Worm (Caenorhabditis elegans) whole organism, L2 larva: ENCODE data around the gene T07G12.2.

ENCODE experiments used
- C34F6.9 ChIP-seq: fragments of 150-350 bp; optimal IDR thresholded peaks from 2 replicates; lab custom pipeline; 2014; ENCODE audit warnings: missing biosample characterization, missing genetic modification characterization
- F13H6.1 ChIP-seq: sonication (generic microtip); optimal IDR thresholded peaks from 2 replicates; lab custom pipeline; 2016; ENCODE audit warnings: missing genetic modification characterization, missing compliant biosample characterization
- R02D3.7 ChIP-seq: fragments of 150-350 bp; optimal IDR thresholded peaks from 2 replicates; lab custom pipeline; 2014; ENCODE audit warnings: missing biosample characterization, missing genetic modification characterization
- Y55F3AM.14 ChIP-seq: fragments of 200-800 bp; sonication (Bioruptor generic); optimal IDR thresholded peaks from 2 replicates; lab custom pipeline; 2018; ENCODE audit warnings: mild to moderate bottlenecking, missing genetic modification characterization, missing compliant biosample characterization
- ZK546.5 ChIP-seq: sonication (generic microtip); optimal IDR thresholded peaks from 2 replicates; lab custom pipeline; 2017; ENCODE audit warnings: missing biosample characterization, missing genetic modification characterization
- alr-1 ChIP-seq: fragments of 150-350 bp; optimal IDR thresholded peaks from 2 replicates; lab custom pipeline; 2014; ENCODE audit warnings: missing biosample characterization, missing genetic modification characterization
- aly-2 ChIP-seq: fragments of 150-350 bp; optimal IDR thresholded peaks from 2 replicates; lab custom pipeline; 2014; ENCODE audit warnings: missing biosample characterization, missing genetic modification characterization
- ama-1 ChIP-seq: fragments of 150-350 bp; optimal IDR thresholded peaks from 2 replicates; lab custom pipeline; 2018; ENCODE audit warnings: inconsistent platforms
- blmp-1 ChIP-seq: sonication (generic microtip); optimal IDR thresholded peaks from 2 replicates; lab custom pipeline; 2017; ENCODE audit warnings: missing genetic modification characterization, mild to moderate bottlenecking, missing compliant biosample characterization, antibody characterized with exemption, moderate library complexity; ENCODE audit not compliant: insufficient read depth
- ceh-16 ChIP-seq: fragments of 150-350 bp; optimal IDR thresholded peaks from 2 replicates; lab custom pipeline; 2014; ENCODE audit warnings: missing biosample characterization, missing genetic modification characterization
- ceh-82 ChIP-seq: fragments of 150-350 bp; optimal IDR thresholded peaks from 2 replicates; lab custom pipeline; 2014; ENCODE audit warnings: missing biosample characterization, missing genetic modification characterization
- crh-2 ChIP-seq: sonication (generic microtip); optimal IDR thresholded peaks from 2 replicates; lab custom pipeline; 2017; ENCODE audit warnings: missing biosample characterization, missing genetic modification characterization
- dmd-4 ChIP-seq: sonication (generic microtip); optimal IDR thresholded peaks from 2 replicates; lab custom pipeline; 2017; ENCODE audit warnings: missing biosample characterization, missing genetic modification characterization
- egl-27 ChIP-seq: sonication (generic microtip); optimal IDR thresholded peaks from 3 replicates; lab custom pipeline; 2017; ENCODE audit warnings: missing biosample characterization, missing genetic modification reagents, missing genetic modification characterization
- elt-1 ChIP-seq: fragments of 150-350 bp; optimal IDR thresholded peaks from 2 replicates; lab custom pipeline; 2014; ENCODE audit warnings: missing biosample characterization, missing genetic modification characterization
- elt-3 ChIP-seq: sonication (generic microtip); optimal IDR thresholded peaks from 2 replicates; lab custom pipeline; 2017; ENCODE audit warnings: missing biosample characterization, missing genetic modification characterization
- fos-1 ChIP-seq: fragments of 150-350 bp; optimal IDR thresholded peaks from 2 replicates; lab custom pipeline; 2014; ENCODE audit warnings: missing biosample characterization, missing genetic modification characterization
- gmeb-1 ChIP-seq: fragments of 150-350 bp; optimal IDR thresholded peaks from 2 replicates; lab custom pipeline; 2014; ENCODE audit warnings: missing biosample characterization, missing genetic modification characterization
- lin-11 ChIP-seq: fragments of 150-350 bp; sonication (generic microtip); optimal IDR thresholded peaks from 2 replicates; lab custom pipeline; 2014; ENCODE audit warnings: missing biosample characterization, missing genetic modification characterization, inconsistent platforms, mixed read lengths
- lin-13 ChIP-seq: fragments of 150-350 bp; optimal IDR thresholded peaks from 2 replicates; lab custom pipeline; 2014; ENCODE audit warnings: missing biosample characterization, missing genetic modification reagents, missing genetic modification characterization
- lin-39 ChIP-seq: fragments of 150-350 bp; optimal IDR thresholded peaks from 2 replicates; lab custom pipeline; 2014; ENCODE audit warnings: missing biosample characterization, missing genetic modification reagents, missing genetic modification characterization
- lsy-2 ChIP-seq, 2 experiments: fragments of 150-350 bp in 1 of 2; sonication (generic microtip) in 1 of 2; optimal IDR thresholded peaks; 2 replicates each; lab custom pipeline; 2014 to 2017; ENCODE audit warnings: missing biosample characterization in 2 of 2, missing genetic modification characterization in 2 of 2
- mab-5 ChIP-seq: fragments of 150-350 bp; optimal IDR thresholded peaks from 2 replicates; lab custom pipeline; 2014; ENCODE audit warnings: missing biosample characterization, missing genetic modification characterization
- mbf-1 ChIP-seq: sonication (generic microtip); optimal IDR thresholded peaks from 2 replicates; lab custom pipeline; 2017; ENCODE audit warnings: missing biosample characterization, missing genetic modification characterization
- mdl-1 ChIP-seq, 2 experiments: fragments of 150-350 bp in 1 of 2; sonication (generic microtip) in 1 of 2; optimal IDR thresholded peaks; 2 replicates each; lab custom pipeline; 2017; ENCODE audit warnings: missing biosample characterization in 2 of 2, missing genetic modification characterization in 2 of 2
- nhr-10 ChIP-seq: sonication (generic microtip); optimal IDR thresholded peaks from 2 replicates; lab custom pipeline; 2017; ENCODE audit warnings: missing biosample characterization, missing genetic modification characterization
- nhr-11 ChIP-seq: fragments of 150-350 bp; optimal IDR thresholded peaks from 2 replicates; lab custom pipeline; 2014; ENCODE audit warnings: missing biosample characterization, missing genetic modification characterization
- nhr-12 ChIP-seq: fragments of 150-350 bp; optimal IDR thresholded peaks from 2 replicates; lab custom pipeline; 2014; ENCODE audit warnings: missing biosample characterization, missing genetic modification characterization
- nhr-129 ChIP-seq: fragments of 150-350 bp; optimal IDR thresholded peaks from 2 replicates; lab custom pipeline; 2014; ENCODE audit warnings: missing biosample characterization, missing genetic modification characterization
- nhr-21 ChIP-seq: fragments of 150-350 bp; optimal IDR thresholded peaks from 2 replicates; lab custom pipeline; 2014; ENCODE audit warnings: missing biosample characterization, missing genetic modification characterization
- nhr-23 ChIP-seq: fragments of 150-350 bp; optimal IDR thresholded peaks from 2 replicates; lab custom pipeline; 2014; ENCODE audit warnings: missing biosample characterization, missing genetic modification reagents, missing genetic modification characterization
- nhr-237 ChIP-seq: fragments of 150-350 bp; optimal IDR thresholded peaks from 2 replicates; lab custom pipeline; 2014; ENCODE audit warnings: missing biosample characterization, missing genetic modification characterization
- nhr-25 ChIP-seq: fragments of 150-350 bp; sonication (generic microtip); optimal IDR thresholded peaks from 3 replicates; lab custom pipeline; 2014; ENCODE audit warnings: missing biosample characterization, missing genetic modification characterization
- nhr-6 ChIP-seq: fragments of 150-350 bp; optimal IDR thresholded peaks from 2 replicates; lab custom pipeline; 2014; ENCODE audit warnings: missing biosample characterization, missing genetic modification characterization
- nhr-77 ChIP-seq: fragments of 150-350 bp; optimal IDR thresholded peaks from 2 replicates; lab custom pipeline; 2014; ENCODE audit warnings: missing biosample characterization, missing genetic modification characterization
- peb-1 ChIP-seq: fragments of 150-350 bp; optimal IDR thresholded peaks from 2 replicates; lab custom pipeline; 2014; ENCODE audit warnings: missing biosample characterization, missing genetic modification characterization
- sem-4 ChIP-seq: fragments of 150-350 bp; optimal IDR thresholded peaks from 2 replicates; lab custom pipeline; 2014; ENCODE audit warnings: missing biosample characterization, missing genetic modification reagents, missing genetic modification characterization
- skn-1 ChIP-seq: sonication (generic microtip); optimal IDR thresholded peaks from 2 replicates; lab custom pipeline; 2017; ENCODE audit warnings: missing biosample characterization, missing genetic modification characterization
- sma-3 ChIP-seq: sonication (generic microtip); optimal IDR thresholded peaks from 2 replicates; lab custom pipeline; 2016; ENCODE audit warnings: missing genetic modification reagents, missing genetic modification characterization, missing compliant biosample characterization
- sma-9 ChIP-seq, 2 experiments: fragments of 150-350 bp in 1 of 2; sonication (generic microtip) in 1 of 2; optimal IDR thresholded peaks; 2 replicates each; lab custom pipeline; 2014 to 2016; ENCODE audit warnings: missing genetic modification characterization in 2 of 2, mild to moderate bottlenecking in 1 of 2, missing biosample characterization in 1 of 2, missing compliant biosample characterization in 1 of 2, missing genetic modification reagents in 1 of 2, moderate library complexity in 1 of 2
- snpc-4 ChIP-seq: fragments of 150-350 bp; optimal IDR thresholded peaks from 2 replicates; lab custom pipeline; 2014; ENCODE audit warnings: missing biosample characterization, missing genetic modification characterization
- unc-39 ChIP-seq: fragments of 150-350 bp; optimal IDR thresholded peaks from 2 replicates; lab custom pipeline; 2014; ENCODE audit warnings: missing biosample characterization, missing genetic modification characterization
- unc-55 ChIP-seq: fragments of 150-350 bp; sonication (generic microtip); optimal IDR thresholded peaks from 3 replicates; lab custom pipeline; 2014; ENCODE audit warnings: missing biosample characterization, missing genetic modification reagents, missing genetic modification characterization
- unc-62 ChIP-seq: fragments of 150-350 bp; optimal IDR thresholded peaks from 2 replicates; lab custom pipeline; 2014; ENCODE audit warnings: missing biosample characterization, missing genetic modification reagents, missing genetic modification characterization
- zag-1 ChIP-seq: fragments of 150-350 bp; optimal IDR thresholded peaks from 2 replicates; lab custom pipeline; 2014; ENCODE audit warnings: missing biosample characterization, missing genetic modification characterization
- ztf-1 ChIP-seq: fragments of 200-800 bp; sonication (Bioruptor generic); conservative IDR thresholded peaks from 2 replicates; pipeline ENCODE4 v1.3.6; 2022; ENCODE audit warnings: missing genetic modification characterization, missing compliant biosample characterization
- ztf-11 ChIP-seq: sonication (generic microtip); optimal IDR thresholded peaks from 2 replicates; lab custom pipeline; 2017; ENCODE audit warnings: missing biosample characterization, missing genetic modification characterization

T07G12.2 gene

ce11 chrIV:10505016-10505415 lies 25.5 kb upstream of the T07G12.2 start:
- TF ChIP-seq ama-1 (lab: Kevin White, UChicago): no peak
- no peak for TF ChIP-seq ztf-1 (GFP tag; lab: Robert Waterston, UW)
- TF ChIP-seq nhr-10 (tag; lab: Kevin White, UChicago): no peak
- TF ChIP-seq nhr-21: no peak
- TF ChIP-seq F13H6.1: no peak
- TF ChIP-seq lin-13 (GFP tag; lab: Kevin White, UChicago): no peak
- TF ChIP-seq skn-1: no peak
- TF ChIP-seq nhr-25 (tag; lab: Kevin White, UChicago): no peak
- TF ChIP-seq elt-1 (tag; lab: Kevin White, UChicago): no peak
- TF ChIP-seq nhr-77 (tag; lab: Kevin White, UChicago): no peak
- no peak for TF ChIP-seq blmp-1 (tag; lab: Kevin White, UChicago)
- no peak for TF ChIP-seq unc-62 (GFP tag; lab: Kevin White, UChicago)
- no peak for TF ChIP-seq mbf-1 (tag; lab: Kevin White, UChicago)
- TF ChIP-seq zag-1 (tag; lab: Kevin White, UChicago): no peak
- no peak for TF ChIP-seq alr-1 (tag; lab: Kevin White, UChicago)
- no peak for TF ChIP-seq lin-39
- TF ChIP-seq mab-5 (tag; lab: Kevin White, UChicago): no peak
- TF ChIP-seq nhr-23 (tag; lab: Kevin White, UChicago): no peak
- no peak for TF ChIP-seq sma-3 (GFP tag; lab: Kevin White, UChicago)
- TF ChIP-seq fos-1 (tag; lab: Kevin White, UChicago): no peak
- TF ChIP-seq sem-4 (tag; lab: Kevin White, UChicago): peak; percentile 29
- TF ChIP-seq dmd-4 (tag; lab: Kevin White, UChicago): no peak
- no peak for TF ChIP-seq crh-2 (tag; lab: Kevin White, UChicago)
- no peak for TF ChIP-seq aly-2
- TF ChIP-seq ztf-11 (tag; lab: Kevin White, UChicago): no peak
- no peak for TF ChIP-seq nhr-237 (tag; lab: Kevin White, UChicago)
- TF ChIP-seq ceh-16: no peak
- no peak for TF ChIP-seq ceh-82 (tag; lab: Kevin White, UChicago)
- no peak for TF ChIP-seq nhr-12 (tag; lab: Kevin White, UChicago)
- peak; percentile 23 for TF ChIP-seq nhr-129 (tag; lab: Kevin White, UChicago)
- no peak for TF ChIP-seq ZK546.5
- no peak for TF ChIP-seq elt-3 (tag; lab: Kevin White, UChicago)
- TF ChIP-seq lin-11: peak; percentile 30
- peak in 1 of 2 experiments; percentile 13 for TF ChIP-seq lsy-2 (tag; optimal IDR thresholded peaks at IDR 0.05; lab: Kevin White, UChicago)
- TF ChIP-seq unc-39 (tag; lab: Kevin White, UChicago): no peak
- no peak for TF ChIP-seq nhr-6 (tag; lab: Kevin White, UChicago)
- no peak for TF ChIP-seq R02D3.7 (tag; lab: Kevin White, UChicago)
- no peak for TF ChIP-seq gmeb-1 (tag; lab: Kevin White, UChicago)
- no peak for TF ChIP-seq peb-1
- TF ChIP-seq C34F6.9 (tag; lab: Kevin White, UChicago): peak; percentile 40
- TF ChIP-seq mdl-1 (tag; optimal IDR thresholded peaks at IDR 0.05; lab: Kevin White, UChicago): no peak

- TF ChIP-seq sma-9 (GFP tag; optimal IDR thresholded peaks at IDR 0.05; lab: Kevin White, UChicago) (peak; percentile 10), sma-9 (tag; optimal IDR thresholded peaks at IDR 0.05; lab: Kevin White, UChicago) (no peak), gmeb-1 (tag; lab: Kevin White, UChicago) (peak; percentile 24), lin-11 (peak; percentile 15), Y55F3AM.14 (no peak)
- TF ChIP-seq, all 48 proteins: peak for 3
These were observed 24.5 kb upstream of the T07G12.2 start for ce11 chrIV:10506016-10506415.

- no peak for TF ChIP-seq dmd-4 (tag; lab: Kevin White, UChicago)
- TF ChIP-seq elt-1 (tag; lab: Kevin White, UChicago): no peak
- TF ChIP-seq alr-1 (tag; lab: Kevin White, UChicago): no peak
- no peak for TF ChIP-seq ceh-16
- no peak for TF ChIP-seq ztf-1 (GFP tag; lab: Robert Waterston, UW)
- TF ChIP-seq ceh-82 (tag; lab: Kevin White, UChicago): no peak
- TF ChIP-seq sma-3 (GFP tag; lab: Kevin White, UChicago): no peak
- no peak for TF ChIP-seq unc-62 (GFP tag; lab: Kevin White, UChicago)
- TF ChIP-seq mab-5 (tag; lab: Kevin White, UChicago): no peak
- no peak for TF ChIP-seq Y55F3AM.14
- TF ChIP-seq C34F6.9 (tag; lab: Kevin White, UChicago): peak; percentile 72
- no peak for TF ChIP-seq ZK546.5
- TF ChIP-seq skn-1: no peak
- TF ChIP-seq sem-4 (tag; lab: Kevin White, UChicago): no peak
- peak; percentile 24 for TF ChIP-seq lin-13 (GFP tag; lab: Kevin White, UChicago)
- TF ChIP-seq nhr-25 (tag; lab: Kevin White, UChicago): no peak
- no peak for TF ChIP-seq unc-39 (tag; lab: Kevin White, UChicago)
- TF ChIP-seq nhr-6 (tag; lab: Kevin White, UChicago): no peak
- peak; percentile 46 for TF ChIP-seq unc-55
- TF ChIP-seq mbf-1 (tag; lab: Kevin White, UChicago): no peak
- peak; percentile 25 for TF ChIP-seq nhr-129 (tag; lab: Kevin White, UChicago)
- TF ChIP-seq egl-27 (tag; lab: Kevin White, UChicago): no peak
- TF ChIP-seq peb-1: no peak
- no peak for TF ChIP-seq aly-2
- TF ChIP-seq mdl-1 (tag; optimal IDR thresholded peaks at IDR 0.05; lab: Kevin White, UChicago): peak in 1 of 2 experiments; percentile 6
- TF ChIP-seq nhr-11 (tag; lab: Kevin White, UChicago): no peak
- no peak for TF ChIP-seq fos-1 (tag; lab: Kevin White, UChicago)
- peak; percentile 57 for TF ChIP-seq sma-9 (GFP tag; optimal IDR thresholded peaks at IDR 0.05; lab: Kevin White, UChicago)
- no peak for TF ChIP-seq sma-9 (tag; optimal IDR thresholded peaks at IDR 0.05; lab: Kevin White, UChicago)
- no peak for TF ChIP-seq snpc-4
- no peak for TF ChIP-seq lin-39
- TF ChIP-seq ama-1 (lab: Kevin White, UChicago): no peak
These were observed 22.9 kb upstream of the T07G12.2 start for ce11 chrIV:10507586-10507985.
